Fruit fly (Drosophila melanogaster) S2 (cell line): Measurements from ENCODE around the gene CG18557.

Experiments used
- CG8478 ChIP-seq: fragments of >200 bp; optimal IDR thresholded peaks from 2 replicates; lab custom pipeline; 2018
- CTCF ChIP-seq, 2 experiments: fragments of >200 bp; optimal IDR thresholded peaks; 2 replicates each; lab custom pipeline; 2018

DNA sequence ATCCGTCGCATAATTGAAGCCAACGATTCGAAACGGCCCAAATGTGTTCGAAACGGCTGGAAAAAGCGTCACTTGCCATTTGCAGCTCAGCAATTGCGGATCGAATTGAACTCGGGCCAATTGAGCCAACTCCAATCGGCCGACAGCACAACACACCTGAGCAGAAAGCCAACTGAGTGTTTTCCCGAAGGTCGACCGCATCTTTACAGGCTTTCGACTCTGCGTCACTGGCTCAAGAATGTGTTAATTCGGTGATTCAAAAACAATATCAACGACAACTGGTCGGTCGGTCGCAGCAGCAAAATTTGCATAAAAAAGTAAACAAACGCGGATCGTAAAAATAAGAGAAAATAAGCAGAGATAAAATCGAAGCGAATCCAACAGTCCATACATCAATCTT lies 5.2 kb downstream of the CG18557 start:
- no peak for TF ChIP-seq CG8478
- no peak for TF ChIP-seq CTCF (optimal IDR thresholded peaks at IDR 0.05; lab: Kevin White, UChicago)
